Worm (Caenorhabditis elegans) whole organism, L2 larva: ENCODE results near the gene fbxa-79.

Source experiments
- nhr-11 ChIP-seq: fragments of 150-350 bp; optimal IDR thresholded peaks from 2 replicates; lab custom pipeline; 2014; ENCODE audit warnings: missing biosample characterization, missing genetic modification characterization
- nhr-77 ChIP-seq: fragments of 150-350 bp; optimal IDR thresholded peaks from 2 replicates; lab custom pipeline; 2014; ENCODE audit warnings: missing biosample characterization, missing genetic modification characterization

DNA sequence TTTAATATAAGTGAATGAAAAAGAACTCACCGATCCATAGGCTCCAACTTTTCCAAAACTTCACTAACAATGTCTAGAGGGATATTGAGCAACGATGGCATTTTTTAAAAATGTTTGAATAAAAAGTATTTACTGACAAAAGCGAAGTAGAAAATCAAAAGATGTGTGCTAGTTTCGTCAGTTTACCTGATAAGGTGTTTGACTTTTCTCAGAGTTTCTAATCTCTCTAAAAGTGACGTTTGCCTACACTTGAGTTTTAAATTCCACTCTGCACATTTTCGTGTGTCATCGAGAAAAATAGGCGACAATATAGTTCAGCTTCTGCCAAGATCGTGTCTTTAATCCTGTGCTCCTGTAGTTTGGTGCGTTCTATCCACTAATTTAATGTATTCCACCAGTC is 13.5 kb upstream of the fbxa-79 start, which contains the start of gene fbxa-15:
- TF ChIP-seq nhr-11 (tag; lab: Kevin White, UChicago) (no peak), nhr-77 (tag; lab: Kevin White, UChicago) (no peak)
